Fruit fly (Drosophila melanogaster): ENCODE data around the gene Sod1.

Gene Sod1

DNA sequence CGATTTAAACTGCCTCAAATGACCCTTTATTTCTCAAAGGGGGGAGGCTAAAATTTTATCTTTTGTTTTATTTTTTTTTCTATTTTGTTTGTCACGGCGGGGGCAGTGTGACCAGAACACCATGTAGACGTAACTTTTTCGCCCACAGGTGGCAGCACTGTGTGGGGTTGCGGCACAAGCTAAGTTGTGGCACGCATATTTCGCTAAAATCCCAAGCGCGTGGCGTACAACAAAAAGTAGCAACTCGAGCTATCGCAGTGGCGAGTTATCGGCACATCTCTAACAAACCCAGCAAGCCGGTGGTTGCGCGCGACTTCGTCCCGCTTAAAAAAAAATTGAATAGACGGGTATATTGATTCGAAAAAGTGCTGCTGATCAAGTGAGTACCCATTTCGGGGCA, 9.5 kb upstream of the Sod1 start, which contains the start of the genes Ufd1 and NaPi-III (continued):
- TF ChIP-seq CG8478 (optimal IDR thresholded peaks at IDR 0.05) = no peak
- peak; percentile 74 for TF ChIP-seq nmo (GFP tag; optimal IDR thresholded peaks at IDR 0.05)
- TF ChIP-seq Trl (optimal IDR thresholded peaks at IDR 0.05) = no peak
- peak; percentile 2 for TF ChIP-seq Trl (GFP tag; optimal IDR thresholded peaks at IDR 0.05)
- no peak for TF ChIP-seq toy (GFP tag; IDR thresholded peaks at IDR 0.05)
- TF ChIP-seq CG15514 (GFP tag; optimal IDR thresholded peaks at IDR 0.05) = peak; percentile 80
- no peak for TF ChIP-seq CG10979 (tag; optimal IDR thresholded peaks at IDR 0.05)
- TF ChIP-seq CG6683 (GFP tag; optimal IDR thresholded peaks at IDR 0.05) = no peak
- TF ChIP-seq MBD-R2 (GFP tag; IDR thresholded peaks at IDR 0.05) = peak; percentile 97
- TF ChIP-seq CG5953 (GFP tag; IDR thresholded peaks at IDR 0.05) = no peak
- TF ChIP-seq CG1792 (GFP tag; optimal IDR thresholded peaks at IDR 0.05) = no peak
- peak; percentile 14 for TF ChIP-seq NfI (GFP tag; optimal IDR thresholded peaks at IDR 0.05)
- no peak for TF ChIP-seq cato (GFP tag; optimal IDR thresholded peaks at IDR 0.05; ENCODE audit: borderline replicate concordance)
- no peak for TF ChIP-seq dimm (GFP tag; IDR thresholded peaks at IDR 0.05)
- TF ChIP-seq CG6854 (GFP tag; optimal IDR thresholded peaks at IDR 0.05) = no peak
- no peak for TF ChIP-seq CG4820 (GFP tag; optimal IDR thresholded peaks at IDR 0.05)
- TF ChIP-seq her (GFP tag; optimal IDR thresholded peaks at IDR 0.05) = peak; percentile 54
- TF ChIP-seq CG17612 (GFP tag; IDR thresholded peaks at IDR 0.05) = no peak
- TF ChIP-seq CG2889 (GFP tag; IDR thresholded peaks at IDR 0.05) = no peak
- no peak for TF ChIP-seq CG18619 (GFP tag; optimal IDR thresholded peaks at IDR 0.05)
- TF ChIP-seq CG31441 (GFP tag; IDR thresholded peaks at IDR 0.05) = no peak
- no peak for TF ChIP-seq CG31388 (GFP tag; optimal IDR thresholded peaks at IDR 0.05)
- TF ChIP-seq dmrt11E (tag; optimal IDR thresholded peaks at IDR 0.05) = peak; percentile 20
- TF ChIP-seq Dek (tag; optimal IDR thresholded peaks at IDR 0.05) = peak; percentile 67
- TF ChIP-seq MTF-1 (GFP tag; optimal IDR thresholded peaks at IDR 0.05; ENCODE audit: borderline replicate concordance) = no peak
- no peak for TF ChIP-seq dan (GFP tag; IDR thresholded peaks at IDR 0.05)
- TF ChIP-seq CG8359 (GFP tag; optimal IDR thresholded peaks at IDR 0.05; ENCODE audit: borderline replicate concordance) = no peak
- TF ChIP-seq pros (GFP tag; optimal IDR thresholded peaks at IDR 0.05) = no peak
- peak; percentile 73 for TF ChIP-seq dm (GFP tag; optimal IDR thresholded peaks at IDR 0.05)
- peak; percentile 48; the same call in 1 of the 3 replicates for TF ChIP-seq ci (GFP tag; IDR thresholded peaks at IDR 0.05)
- TF ChIP-seq CG10431 (GFP tag; optimal IDR thresholded peaks at IDR 0.05) = peak; percentile 13
- peak; percentile 67 for TF ChIP-seq Doc3 (GFP tag; IDR thresholded peaks at IDR 0.05; ENCODE audit: partially characterized antibody)
- TF ChIP-seq CG9215 (GFP tag; IDR thresholded peaks at IDR 0.05) = no peak; the same call in 1 of the 2 replicates
- no peak for TF ChIP-seq dmrt99B (tag; optimal IDR thresholded peaks at IDR 0.05)
- TF ChIP-seq Mrtf (GFP tag; IDR thresholded peaks at IDR 0.05) = no peak
- TF ChIP-seq D19B (GFP tag; optimal IDR thresholded peaks at IDR 0.05) = no peak
- TF ChIP-seq CG32767 (GFP tag; IDR thresholded peaks at IDR 0.05) = peak; percentile 57; the same call in 1 of the 2 replicates
- peak; percentile 14 for TF ChIP-seq CG9437 (GFP tag; optimal IDR thresholded peaks at IDR 0.05)
- peak; percentile 74 for TF ChIP-seq Elba2 (GFP tag; optimal IDR thresholded peaks at IDR 0.05)
- TF ChIP-seq HmgD (GFP tag; optimal IDR thresholded peaks at IDR 0.05) = peak; percentile 94
- TF ChIP-seq Neu2 (GFP tag; optimal IDR thresholded peaks at IDR 0.05; ENCODE audit: borderline replicate concordance) = no peak
- no peak for TF ChIP-seq kni (GFP tag; optimal IDR thresholded peaks at IDR 0.05)
- TF ChIP-seq crc (GFP tag; optimal IDR thresholded peaks at IDR 0.05) = no peak
- peak; percentile 46 to 62 for TF ChIP-seq dpn (GFP tag; optimal IDR thresholded peaks at IDR 0.05)
- peak; percentile 93 for TF ChIP-seq Opbp (GFP tag; IDR thresholded peaks at IDR 0.05; ENCODE audit: partially characterized antibody)
- TF ChIP-seq CG9797 (GFP tag; optimal IDR thresholded peaks at IDR 0.05) = peak; percentile 94
- no peak for TF ChIP-seq CG1647 (GFP tag; optimal IDR thresholded peaks at IDR 0.05)
- TF ChIP-seq Gsc (GFP tag; IDR thresholded peaks at IDR 0.05) = no peak
- TF ChIP-seq CG1024 (GFP tag; IDR thresholded peaks at IDR 0.05) = no peak
- TF ChIP-seq HLH3B (GFP tag; IDR thresholded peaks at IDR 0.05) = no peak
- TF ChIP-seq B-H2 (GFP tag; optimal IDR thresholded peaks at IDR 0.05) = peak; percentile 64
- peak; percentile 94 for TF ChIP-seq kah (GFP tag; optimal IDR thresholded peaks at IDR 0.05)

All from whole organism, embryonic.